Worm (Caenorhabditis elegans) whole organism, L4 larva: ENCODE results near the gene ZK856.6.
A peak's percentile ranks its signal among the peaks of the same experiment; 100 is the strongest.

Experiments used
- D1046.2 ChIP-seq: fragments of 200-800 bp; sonication (Bioruptor generic); IDR thresholded peaks from 2 replicates; pipeline ENCODE4 v1.3.6; 2022; ENCODE audit warnings: missing genetic modification characterization, missing compliant biosample characterization
- F44E2.7 ChIP-seq: fragments of 200-800 bp; sonication (Bioruptor generic); IDR thresholded peaks from 2 replicates; pipeline ENCODE4 v2.1.2; 2022; ENCODE audit warnings: missing genetic modification characterization, missing compliant biosample characterization
- F49E8.2 ChIP-seq: sonication (generic microtip); optimal IDR thresholded peaks from 2 replicates; lab custom pipeline; 2016; ENCODE audit warnings: missing compliant biosample characterization, mild to moderate bottlenecking, missing genetic modification characterization, borderline replicate concordance
- R02D3.7 ChIP-seq: fragments of 150-350 bp; sonication (generic microtip); optimal IDR thresholded peaks from 3 replicates; lab custom pipeline; 2014; ENCODE audit warnings: missing biosample characterization, missing genetic modification characterization
- T26A8.4 ChIP-seq: fragments of 200-800 bp; sonication (Bioruptor generic); IDR thresholded peaks from 2 replicates; pipeline ENCODE4 v1.3.6; 2022; ENCODE audit warnings: missing genetic modification characterization, missing compliant biosample characterization
- Y105C5A.15 ChIP-seq: fragments of 200-800 bp; sonication (Bioruptor generic); IDR thresholded peaks from 2 replicates; pipeline ENCODE4 v1.3.6; 2022; ENCODE audit warnings: missing genetic modification characterization, missing compliant biosample characterization
- aly-2 ChIP-seq: sonication (generic microtip); optimal IDR thresholded peaks from 2 replicates; lab custom pipeline; 2018; ENCODE audit warnings: missing biosample characterization, missing genetic modification characterization
- ama-1 ChIP-seq: fragments of 150-350 bp; optimal IDR thresholded peaks from 2 replicates; lab custom pipeline; 2014; ENCODE audit warnings: inconsistent platforms, mixed read lengths
- ceh-28 ChIP-seq: fragments of 150-350 bp; optimal IDR thresholded peaks from 2 replicates; lab custom pipeline; 2014; ENCODE audit warnings: missing biosample characterization, missing genetic modification reagents, missing genetic modification characterization
- ces-1 ChIP-seq: fragments of 150-350 bp; sonication (generic microtip); optimal IDR thresholded peaks from 4 replicates; lab custom pipeline; 2014; ENCODE audit warnings: missing biosample characterization, missing genetic modification reagents, missing genetic modification characterization
- cey-2 ChIP-seq: sonication (generic microtip); optimal IDR thresholded peaks from 3 replicates; lab custom pipeline; 2017; ENCODE audit warnings: missing genetic modification characterization, mild to moderate bottlenecking, missing compliant biosample characterization, antibody characterized with exemption, borderline replicate concordance; ENCODE audit not compliant: insufficient read depth
- ctbp-1 ChIP-seq: fragments of 200-800 bp; sonication (Bioruptor generic); IDR thresholded peaks from 2 replicates; pipeline ENCODE4 v1.3.6; 2022; ENCODE audit warnings: missing genetic modification reagents, missing genetic modification characterization, missing compliant biosample characterization
- daf-16 ChIP-seq, 3 experiments: sonication (generic microtip); optimal IDR thresholded peaks; 2 replicates each; lab custom pipeline; 2016 to 2017; ENCODE audit warnings: missing genetic modification characterization in 3 of 3, missing genetic modification reagents in 3 of 3, mild to moderate bottlenecking in 2 of 3, missing compliant biosample characterization in 2 of 3, missing biosample characterization in 1 of 3, moderate library complexity in 1 of 3
- daf-19 ChIP-seq: fragments of 200-800 bp; sonication (Bioruptor generic); conservative IDR thresholded peaks from 2 replicates; pipeline ENCODE4 v1.3.6; 2022; ENCODE audit warnings: missing genetic modification characterization, missing compliant biosample characterization
- dmd-6 ChIP-seq: fragments of 200-800 bp; sonication (Bioruptor generic); IDR thresholded peaks from 2 replicates; pipeline ENCODE4 v1.3.6; 2022; ENCODE audit warnings: missing genetic modification reagents, missing genetic modification characterization, missing compliant biosample characterization
- dmd-8 ChIP-seq: fragments of 200-800 bp; sonication (Bioruptor generic); IDR thresholded peaks from 2 replicates; pipeline ENCODE4 v1.3.6; 2022; ENCODE audit warnings: missing genetic modification characterization, missing compliant biosample characterization
- dpl-1 ChIP-seq: fragments of 150-350 bp; optimal IDR thresholded peaks from 2 replicates; lab custom pipeline; 2014; ENCODE audit warnings: missing biosample characterization, missing genetic modification reagents, missing genetic modification characterization
- dve-1 ChIP-seq: sonication (generic microtip); optimal IDR thresholded peaks from 2 replicates; lab custom pipeline; 2017; ENCODE audit warnings: antibody characterized with exemption, mild to moderate bottlenecking, missing genetic modification characterization, missing compliant biosample characterization; ENCODE audit not compliant: insufficient read depth
- hif-1 ChIP-seq, 2 experiments: sonication (generic microtip); optimal IDR thresholded peaks; 2 replicates each; lab custom pipeline; 2016 to 2017; ENCODE audit warnings: missing compliant biosample characterization in 2 of 2, missing genetic modification characterization in 2 of 2, missing genetic modification reagents in 2 of 2, missing genotype in 2 of 2, mild to moderate bottlenecking in 1 of 2
- hlh-11 ChIP-seq: fragments of 200-800 bp; sonication (Bioruptor generic); optimal IDR thresholded peaks from 2 replicates; lab custom pipeline; 2018; ENCODE audit warnings: mild to moderate bottlenecking, missing genetic modification characterization, missing compliant biosample characterization
- hlh-30 ChIP-seq: sonication (generic microtip); optimal IDR thresholded peaks from 2 replicates; lab custom pipeline; 2017; ENCODE audit warnings: antibody characterized with exemption, mild to moderate bottlenecking, missing genetic modification characterization, missing compliant biosample characterization; ENCODE audit not compliant: insufficient read depth
- hmg-1.1 ChIP-seq: fragments of 200-800 bp; sonication (Bioruptor generic); IDR thresholded peaks from 2 replicates; pipeline ENCODE4 v1.3.6; 2022; ENCODE audit warnings: missing genetic modification reagents, missing genetic modification characterization, missing compliant biosample characterization
- jun-1 ChIP-seq: fragments of 150-350 bp; optimal IDR thresholded peaks from 2 replicates; lab custom pipeline; 2014; ENCODE audit warnings: missing biosample characterization, missing genetic modification reagents, missing genetic modification characterization
- lin-13 ChIP-seq: fragments of 150-350 bp; optimal IDR thresholded peaks from 2 replicates; lab custom pipeline; 2014; ENCODE audit warnings: missing biosample characterization, missing genetic modification reagents, missing genetic modification characterization
- lin-38 ChIP-seq: fragments of 200-800 bp; sonication (Bioruptor generic); IDR thresholded peaks from 2 replicates; pipeline ENCODE4 v1.3.6; 2022; ENCODE audit warnings: missing genetic modification reagents, missing genetic modification characterization, missing compliant biosample characterization
- lsy-2 ChIP-seq, 2 experiments: fragments of 150-350 bp in 1 of 2; sonication (generic microtip) in 1 of 2; optimal IDR thresholded peaks; 2 replicates each; lab custom pipeline; 2014 to 2017; ENCODE audit warnings: missing biosample characterization in 2 of 2, missing genetic modification characterization in 2 of 2
- madf-5 ChIP-seq, 2 experiments: fragments of 200-800 bp; sonication (Bioruptor generic); IDR thresholded peaks; 2 replicates each; pipeline ENCODE4 v1.3.6; 2022; ENCODE audit warnings: missing compliant biosample characterization in 2 of 2, missing genetic modification characterization in 2 of 2
- madf-9 ChIP-seq: fragments of 200-800 bp; sonication (Bioruptor generic); conservative IDR thresholded peaks from 2 replicates; pipeline ENCODE4 v1.3.6; 2022; ENCODE audit warnings: missing genetic modification reagents, missing genetic modification characterization, missing compliant biosample characterization
- mdl-1 ChIP-seq, 2 experiments: fragments of 150-350 bp in 1 of 2; sonication (generic microtip) in 1 of 2; optimal IDR thresholded peaks; 2 replicates each; lab custom pipeline; 2014 to 2017; ENCODE audit warnings: missing biosample characterization in 2 of 2, missing genetic modification characterization in 2 of 2
- mes-2 ChIP-seq: sonication (generic microtip); optimal IDR thresholded peaks from 2 replicates; lab custom pipeline; 2016; ENCODE audit warnings: missing genotype, mild to moderate bottlenecking, missing genetic modification characterization, missing compliant biosample characterization; ENCODE audit not compliant: poor library complexity, severe bottlenecking
- mxl-3 ChIP-seq: fragments of 200-800 bp; sonication (Bioruptor generic); optimal IDR thresholded peaks from 2 replicates; lab custom pipeline; 2018; ENCODE audit warnings: mild to moderate bottlenecking, missing genetic modification characterization, missing compliant biosample characterization
- nhr-11 ChIP-seq: fragments of 150-350 bp; optimal IDR thresholded peaks from 2 replicates; lab custom pipeline; 2014; ENCODE audit warnings: missing biosample characterization, missing genetic modification characterization
- nhr-111 ChIP-seq: fragments of 200-800 bp; sonication (Bioruptor generic); optimal IDR thresholded peaks from 2 replicates; lab custom pipeline; 2018; ENCODE audit warnings: mild to moderate bottlenecking, missing genetic modification characterization, missing compliant biosample characterization
- nhr-28 ChIP-seq: fragments of 150-350 bp; optimal IDR thresholded peaks from 2 replicates; lab custom pipeline; 2014; ENCODE audit warnings: missing biosample characterization, missing genetic modification characterization
- nhr-41 ChIP-seq: fragments of 200-800 bp; sonication (Bioruptor generic); IDR thresholded peaks from 2 replicates; pipeline ENCODE4 v1.3.6; 2022; ENCODE audit warnings: missing genetic modification reagents, missing genetic modification characterization, missing compliant biosample characterization
- nhr-48 ChIP-seq: sonication (generic microtip); optimal IDR thresholded peaks from 2 replicates; lab custom pipeline; 2016; ENCODE audit warnings: mild to moderate bottlenecking, missing genetic modification characterization, missing compliant biosample characterization
- php-3 ChIP-seq: fragments of 200-800 bp; sonication (Bioruptor generic); IDR thresholded peaks from 2 replicates; pipeline ENCODE4 v1.3.6; 2022; ENCODE audit warnings: missing genetic modification reagents, missing genetic modification characterization, missing compliant biosample characterization
- rbr-2 ChIP-seq: sonication (generic microtip); optimal IDR thresholded peaks from 2 replicates; lab custom pipeline; 2016; ENCODE audit warnings: missing genotype, missing genetic modification characterization, missing compliant biosample characterization
- set-16 ChIP-seq: fragments of 200-800 bp; sonication (Bioruptor generic); IDR thresholded peaks from 2 replicates; pipeline ENCODE4 v1.3.6; 2022; ENCODE audit warnings: missing genetic modification reagents, missing genetic modification characterization, missing compliant biosample characterization
- snpc-1.2 ChIP-seq: fragments of 200-800 bp; sonication (Bioruptor generic); IDR thresholded peaks from 2 replicates; pipeline ENCODE4 v1.3.6; 2022; ENCODE audit warnings: missing genetic modification reagents, missing genetic modification characterization, missing compliant biosample characterization
- spr-3 ChIP-seq: fragments of 200-800 bp; sonication (Bioruptor generic); optimal IDR thresholded peaks from 2 replicates; lab custom pipeline; 2018; ENCODE audit warnings: mild to moderate bottlenecking, missing genetic modification characterization, missing compliant biosample characterization
- tra-1 ChIP-seq: fragments of 200-800 bp; sonication (Bioruptor generic); IDR thresholded peaks from 2 replicates; pipeline ENCODE4 v1.3.6; 2022; ENCODE audit warnings: missing genetic modification reagents, missing genetic modification characterization, missing compliant biosample characterization
- vab-7 ChIP-seq: fragments of 200-800 bp; sonication (Bioruptor generic); IDR thresholded peaks from 2 replicates; pipeline ENCODE4 v1.3.6; 2022; ENCODE audit warnings: missing genetic modification reagents, missing genetic modification characterization, missing compliant biosample characterization
- zag-1 ChIP-seq: fragments of 150-350 bp; optimal IDR thresholded peaks from 2 replicates; lab custom pipeline; 2014; ENCODE audit warnings: missing biosample characterization, missing genetic modification characterization
- zfp-2 ChIP-seq: sonication (generic microtip); optimal IDR thresholded peaks from 2 replicates; lab custom pipeline; 2016; ENCODE audit warnings: mild to moderate bottlenecking, missing genetic modification characterization, missing compliant biosample characterization
- zip-2 ChIP-seq: fragments of 150-350 bp; optimal IDR thresholded peaks from 2 replicates; lab custom pipeline; 2014; ENCODE audit warnings: missing biosample characterization, missing genetic modification characterization
- ztf-11 ChIP-seq: fragments of 150-350 bp; optimal IDR thresholded peaks from 2 replicates; lab custom pipeline; 2014; ENCODE audit warnings: missing biosample characterization, missing genetic modification characterization

Gene ZK856.6

ce11 chrV:10246443-10246885 lies 48.0 kb downstream of the ZK856.6 start (continued):
- no peak for TF ChIP-seq nhr-48
- peak; percentile 40; the same call in 1 of the 2 replicates for TF ChIP-seq ctbp-1 (GFP tag; lab: Robert Waterston, UW)
- TF ChIP-seq dve-1 (tag; lab: Kevin White, UChicago) = peak; percentile 40
- TF ChIP-seq F44E2.7 (GFP tag; lab: Robert Waterston, UW) = no peak
- no peak for TF ChIP-seq aly-2 (tag; lab: Kevin White, UChicago)
- no peak for TF ChIP-seq ceh-28 (tag; lab: Kevin White, UChicago)
- no peak for TF ChIP-seq zfp-2
- no peak for TF ChIP-seq php-3
- TF ChIP-seq mes-2 (tag; lab: Kevin White, UChicago) = peak; percentile 57
- no peak for TF ChIP-seq lin-13 (GFP tag; lab: Kevin White, UChicago)
- TF ChIP-seq hlh-11 = peak; percentile 40
- no peak for TF ChIP-seq nhr-41 (GFP tag; lab: Robert Waterston, UW)
- TF ChIP-seq nhr-11 (tag; lab: Kevin White, UChicago) = peak; percentile 78
- TF ChIP-seq snpc-1.2 = no peak
- peak; percentile 53 for TF ChIP-seq rbr-2
- peak; percentile 22 to 98 for TF ChIP-seq mdl-1 (tag; optimal IDR thresholded peaks at IDR 0.05; lab: Kevin White, UChicago)
- 0 out of 4 replicates have a peak, but pooled peaks of 1 of the 2 experiments have one; percentile 27 for TF ChIP-seq madf-5 (GFP tag; IDR thresholded peaks at IDR 0.05; lab: Robert Waterston, UW)
- TF ChIP-seq cey-2 (tag; lab: Kevin White, UChicago) = no peak
- no peak for TF ChIP-seq lin-38 (GFP tag; lab: Robert Waterston, UW)
- peak in 1 of 2 experiments; percentile 52 for TF ChIP-seq daf-16 (GFP tag; optimal IDR thresholded peaks at IDR 0.05; lab: Kevin White, UChicago)
- peak; percentile 82 for TF ChIP-seq daf-16 (tag; optimal IDR thresholded peaks at IDR 0.05; lab: Kevin White, UChicago)
- TF ChIP-seq ces-1 (GFP tag; lab: Kevin White, UChicago) = no peak
- TF ChIP-seq Y105C5A.15 (GFP tag; lab: Robert Waterston, UW) = no peak
- no peak for TF ChIP-seq daf-19 (GFP tag; lab: Robert Waterston, UW)
- TF ChIP-seq R02D3.7 = no peak
- TF ChIP-seq nhr-28 (tag; lab: Kevin White, UChicago) = peak; percentile 78
- TF ChIP-seq vab-7 (GFP tag; lab: Robert Waterston, UW) = no peak
- TF ChIP-seq dmd-8 (GFP tag; lab: Robert Waterston, UW) = no peak
- TF ChIP-seq, all 104 proteins: peak for 22

ce11 chrV:10246967-10247366 lies 48.5 kb downstream of the ZK856.6 start:
- TF ChIP-seq hif-1 (tag; optimal IDR thresholded peaks at IDR 0.05; lab: Kevin White, UChicago) = peak in 1 of 2 experiments; percentile 68
- peak; percentile 14 to 81 for TF ChIP-seq mdl-1 (tag; optimal IDR thresholded peaks at IDR 0.05; lab: Kevin White, UChicago)
- peak; percentile 21 for TF ChIP-seq rbr-2
- TF ChIP-seq zip-2 (tag; lab: Kevin White, UChicago) = no peak
- TF ChIP-seq R02D3.7 = no peak
- TF ChIP-seq mes-2 (tag; lab: Kevin White, UChicago) = peak; percentile 39
- peak; percentile 33; the same call in 1 of the 2 replicates for TF ChIP-seq T26A8.4 (GFP tag; lab: Robert Waterston, UW)
- peak in 1 of 2 experiments; percentile 32 for TF ChIP-seq daf-16 (GFP tag; optimal IDR thresholded peaks at IDR 0.05; lab: Kevin White, UChicago)
- peak; percentile 84 for TF ChIP-seq daf-16 (tag; optimal IDR thresholded peaks at IDR 0.05; lab: Kevin White, UChicago)
- no peak for TF ChIP-seq dpl-1 (GFP tag; lab: Kevin White, UChicago)
- no peak for TF ChIP-seq lin-13 (GFP tag; lab: Kevin White, UChicago)
- TF ChIP-seq spr-3 (GFP tag; lab: Kevin White, UChicago) = no peak
- peak; percentile 85 for TF ChIP-seq madf-9
- TF ChIP-seq hmg-1.1 = no peak
- TF ChIP-seq tra-1 (GFP tag; lab: Robert Waterston, UW) = no peak
- TF ChIP-seq dmd-6 (GFP tag; lab: Robert Waterston, UW) = peak; percentile 31
- TF ChIP-seq hlh-11 = peak; percentile 65
- TF ChIP-seq D1046.2 (GFP tag; lab: Robert Waterston, UW) = no peak
- no peak for TF ChIP-seq nhr-111
- TF ChIP-seq ztf-11 (tag; lab: Kevin White, UChicago) = no peak
- TF ChIP-seq dve-1 (tag; lab: Kevin White, UChicago) = peak; percentile 15
- peak; percentile 78 for TF ChIP-seq hlh-30 (tag; lab: Kevin White, UChicago)
- peak; percentile 1 for TF ChIP-seq ama-1 (lab: Kevin White, UChicago)
- TF ChIP-seq mxl-3 (GFP tag; lab: Kevin White, UChicago) = no peak
- no peak for TF ChIP-seq jun-1 (tag; lab: Kevin White, UChicago)
- no peak for TF ChIP-seq F49E8.2 (tag; lab: Kevin White, UChicago)
- TF ChIP-seq set-16 (GFP tag; lab: Robert Waterston, UW) = peak; percentile 52
- TF ChIP-seq madf-5 (GFP tag; IDR thresholded peaks at IDR 0.05; lab: Robert Waterston, UW) = no peak
- TF ChIP-seq zag-1 = no peak
- no peak for TF ChIP-seq lsy-2 (tag; optimal IDR thresholded peaks at IDR 0.05; lab: Kevin White, UChicago)
